Worm (Caenorhabditis elegans): ENCODE data around the gene nipi-3.

ce11 chrX:15640603-15641002 is 32.8 kb downstream of the nipi-3 start, which contains the start of gene K09E9.7:
- TF ChIP-seq ztf-11 (tag; optimal IDR thresholded peaks at IDR 0.05), result no peak
- no peak for TF ChIP-seq nhr-77 (tag; optimal IDR thresholded peaks at IDR 0.05)
- TF ChIP-seq aly-2 (tag; optimal IDR thresholded peaks at IDR 0.05), result no peak
- TF ChIP-seq lin-39 (tag; optimal IDR thresholded peaks at IDR 0.05), result no peak
- TF ChIP-seq hif-1 (tag; optimal IDR thresholded peaks at IDR 0.05), result no peak
- TF ChIP-seq ama-1 (optimal IDR thresholded peaks at IDR 0.05), result no peak
- TF ChIP-seq nhr-10 (tag; optimal IDR thresholded peaks at IDR 0.05), result no peak
- TF ChIP-seq Y48G9A.11 (GFP tag; IDR thresholded peaks at IDR 0.05), result no peak
- no peak for TF ChIP-seq lsy-2 (tag; optimal IDR thresholded peaks at IDR 0.05)
- TF ChIP-seq mdl-1 (tag; optimal IDR thresholded peaks at IDR 0.05), result no peak

Data from whole organism, L4 larva.